Worm (Caenorhabditis elegans) whole organism, late embryonic: Measurements from ENCODE around the gene sdz-27.
A peak's percentile ranks its signal among the peaks of the same experiment; 100 is the strongest.

ENCODE experiments used
- C38D4.7 ChIP-seq: fragments of 200-800 bp; sonication (Bioruptor generic); optimal IDR thresholded peaks from 2 replicates; lab custom pipeline; 2018; ENCODE audit warnings: mild to moderate bottlenecking, missing genetic modification characterization, moderate library complexity, missing compliant biosample characterization
- K02D7.2 ChIP-seq: sonication (generic microtip); optimal IDR thresholded peaks from 2 replicates; lab custom pipeline; 2017; ENCODE audit warnings: mild to moderate bottlenecking, missing genetic modification characterization, missing compliant biosample characterization
- K09A11.1 ChIP-seq: sonication (generic microtip); optimal IDR thresholded peaks from 2 replicates; lab custom pipeline; 2017; ENCODE audit warnings: antibody characterized with exemption, mild to moderate bottlenecking, missing genetic modification characterization, missing compliant biosample characterization; ENCODE audit not compliant: insufficient read depth
- Y22D7AL.16 ChIP-seq: sonication (generic microtip); optimal IDR thresholded peaks from 2 replicates; lab custom pipeline; 2016; ENCODE audit warnings: missing genetic modification characterization, missing compliant biosample characterization
- ceh-14 ChIP-seq: sonication (generic microtip); optimal IDR thresholded peaks from 2 replicates; lab custom pipeline; 2016; ENCODE audit warnings: missing genotype, missing genetic modification characterization, missing compliant biosample characterization
- ceh-2 ChIP-seq: sonication (generic microtip); optimal IDR thresholded peaks from 2 replicates; lab custom pipeline; 2016; ENCODE audit warnings: missing genotype, missing genetic modification characterization, missing compliant biosample characterization
- ceh-22 ChIP-seq: sonication (generic microtip); optimal IDR thresholded peaks from 2 replicates; lab custom pipeline; 2017; ENCODE audit warnings: missing biosample characterization, missing genetic modification characterization
- ceh-24 ChIP-seq: sonication (generic microtip); optimal IDR thresholded peaks from 2 replicates; lab custom pipeline; 2016; ENCODE audit warnings: mild to moderate bottlenecking, missing genetic modification characterization, missing compliant biosample characterization
- ceh-30 ChIP-seq: fragments of 150-350 bp; optimal IDR thresholded peaks from 2 replicates; lab custom pipeline; 2014; ENCODE audit warnings: missing biosample characterization, missing genetic modification characterization
- ceh-45 ChIP-seq: fragments of 200-800 bp; sonication (Bioruptor generic); IDR thresholded peaks from 2 replicates; pipeline ENCODE4 v1.3.6; 2022; ENCODE audit warnings: missing genetic modification reagents, missing genetic modification characterization, missing compliant biosample characterization
- dve-1 ChIP-seq: sonication (generic microtip); optimal IDR thresholded peaks from 2 replicates; lab custom pipeline; 2017; ENCODE audit warnings: antibody characterized with exemption, mild to moderate bottlenecking, missing genetic modification characterization, missing compliant biosample characterization
- elt-2 ChIP-seq: sonication (generic microtip); optimal IDR thresholded peaks from 2 replicates; lab custom pipeline; 2016; ENCODE audit warnings: missing genetic modification reagents, missing genetic modification characterization, missing compliant biosample characterization
- elt-4 ChIP-seq: sonication (generic microtip); optimal IDR thresholded peaks from 2 replicates; lab custom pipeline; 2016; ENCODE audit warnings: missing genetic modification characterization, missing compliant biosample characterization
- fax-1 ChIP-seq: sonication (generic microtip); optimal IDR thresholded peaks from 2 replicates; lab custom pipeline; 2016; ENCODE audit warnings: missing genotype, missing genetic modification characterization, missing compliant biosample characterization
- gmeb-2 ChIP-seq: sonication (generic microtip); optimal IDR thresholded peaks from 2 replicates; lab custom pipeline; 2016; ENCODE audit warnings: missing genetic modification characterization, inconsistent platforms, missing compliant biosample characterization
- hlh-6 ChIP-seq: sonication (generic microtip); optimal IDR thresholded peaks from 2 replicates; lab custom pipeline; 2016; ENCODE audit warnings: missing genotype, missing genetic modification characterization, missing compliant biosample characterization
- lim-6 ChIP-seq: sonication (generic microtip); optimal IDR thresholded peaks from 2 replicates; lab custom pipeline; 2016; ENCODE audit warnings: missing genetic modification characterization, missing compliant biosample characterization
- mec-3 ChIP-seq: sonication (generic microtip); optimal IDR thresholded peaks from 2 replicates; lab custom pipeline; 2016; ENCODE audit warnings: borderline replicate concordance, missing genetic modification characterization, missing compliant biosample characterization
- nfya-1 ChIP-seq: sonication (generic microtip); optimal IDR thresholded peaks from 2 replicates; lab custom pipeline; 2017; ENCODE audit warnings: missing genetic modification characterization, mild to moderate bottlenecking, missing compliant biosample characterization, antibody characterized with exemption, moderate library complexity
- nhr-11 ChIP-seq: fragments of 150-350 bp; optimal IDR thresholded peaks from 2 replicates; lab custom pipeline; 2014; ENCODE audit warnings: missing biosample characterization, missing genetic modification characterization
- nhr-232 ChIP-seq: sonication (generic microtip); optimal IDR thresholded peaks from 2 replicates; lab custom pipeline; 2016; ENCODE audit warnings: missing genetic modification characterization, missing compliant biosample characterization
- npax-4 ChIP-seq: sonication (generic microtip); optimal IDR thresholded peaks from 2 replicates; lab custom pipeline; 2016; ENCODE audit warnings: missing genetic modification characterization, missing compliant biosample characterization
- odd-2 ChIP-seq: sonication (generic microtip); optimal IDR thresholded peaks from 2 replicates; lab custom pipeline; 2017; ENCODE audit warnings: antibody characterized with exemption, mild to moderate bottlenecking, missing genetic modification characterization, missing compliant biosample characterization
- pat-9 ChIP-seq: fragments of 200-800 bp; sonication (Bioruptor generic); optimal IDR thresholded peaks from 2 replicates; lab custom pipeline; 2018; ENCODE audit warnings: mild to moderate bottlenecking, missing genetic modification characterization, moderate library complexity, missing compliant biosample characterization
- pax-1 ChIP-seq: fragments of 150-350 bp; optimal IDR thresholded peaks from 2 replicates; lab custom pipeline; 2014; ENCODE audit warnings: missing biosample characterization, missing genetic modification characterization
- pha-2 ChIP-seq: sonication (generic microtip); optimal IDR thresholded peaks from 2 replicates; lab custom pipeline; 2017; ENCODE audit warnings: mild to moderate bottlenecking, missing genetic modification characterization, missing compliant biosample characterization
- pha-4 ChIP-seq: fragments of 150-350 bp; optimal IDR thresholded peaks from 2 replicates; lab custom pipeline; 2018; ENCODE audit warnings: missing biosample characterization, missing genetic modification reagents, missing genetic modification characterization
- pros-1 ChIP-seq: fragments of 150-350 bp; optimal IDR thresholded peaks from 2 replicates; lab custom pipeline; 2014; ENCODE audit warnings: missing biosample characterization, missing genetic modification reagents, missing genetic modification characterization
- ref-2 ChIP-seq: sonication (generic microtip); optimal IDR thresholded peaks from 2 replicates; lab custom pipeline; 2016; ENCODE audit warnings: missing genetic modification characterization, missing compliant biosample characterization
- rnt-1 ChIP-seq: sonication (generic microtip); optimal IDR thresholded peaks from 2 replicates; lab custom pipeline; 2016; ENCODE audit warnings: missing genetic modification characterization, missing compliant biosample characterization
- sdc-2 ChIP-seq: sonication (generic microtip); optimal IDR thresholded peaks from 2 replicates; lab custom pipeline; 2016; ENCODE audit warnings: missing genotype, missing genetic modification characterization, missing compliant biosample characterization
- sox-2 ChIP-seq: fragments of 200-800 bp; sonication (Bioruptor generic); IDR thresholded peaks from 2 replicates; pipeline ENCODE4 v1.3.6; 2022; ENCODE audit warnings: missing genetic modification reagents, missing genetic modification characterization, missing compliant biosample characterization
- syd-9 ChIP-seq: sonication (generic microtip); optimal IDR thresholded peaks from 2 replicates; lab custom pipeline; 2016; ENCODE audit warnings: mild to moderate bottlenecking, missing genetic modification characterization, moderate library complexity, missing compliant biosample characterization
- tbx-2 ChIP-seq: sonication (generic microtip); optimal IDR thresholded peaks from 2 replicates; lab custom pipeline; 2016; ENCODE audit warnings: missing genetic modification characterization, missing compliant biosample characterization
- unc-3 ChIP-seq, 2 experiments: fragments of 200-800 bp in 1 of 2; sonication (Bioruptor generic) in 1 of 2; sonication (generic microtip) in 1 of 2; conservative IDR thresholded peaks in 1 of 2; optimal IDR thresholded peaks in 1 of 2; 2 replicates each; pipeline versions ENCODE4 v1.3.6 to Lab custom; 2016 to 2022; ENCODE audit warnings: missing compliant biosample characterization in 2 of 2, missing genetic modification characterization in 2 of 2, missing genetic modification reagents in 1 of 2
- unc-55 ChIP-seq: sonication (generic microtip); optimal IDR thresholded peaks from 2 replicates; lab custom pipeline; 2017; ENCODE audit warnings: missing biosample characterization, missing genetic modification reagents, missing genetic modification characterization

The sdz-27 gene

ce11 chrIV:11210781-11211256, 24.0 kb downstream of the sdz-27 start, which contains the start of gene adk-1:
TSS of gene adk-1 (minus strand) at chrIV:11210831.
- no peak for TF ChIP-seq odd-2 (tag; lab: Kevin White, UChicago)
- no peak for TF ChIP-seq gmeb-2
- no peak for TF ChIP-seq tbx-2 (tag; lab: Kevin White, UChicago)
- TF ChIP-seq ceh-22 (tag; lab: Kevin White, UChicago), result no peak
- no peak for TF ChIP-seq pha-2
- no peak for TF ChIP-seq nhr-11 (tag; lab: Kevin White, UChicago)
- no peak for TF ChIP-seq ceh-45 (GFP tag; lab: Robert Waterston, UW)
- TF ChIP-seq elt-4 (tag; lab: Kevin White, UChicago), result no peak
- TF ChIP-seq lim-6 (tag; lab: Kevin White, UChicago), result no peak
- TF ChIP-seq fax-1 (tag; lab: Kevin White, UChicago), result no peak
- TF ChIP-seq nhr-232 (tag; lab: Kevin White, UChicago), result no peak
- no peak for TF ChIP-seq pax-1 (tag; lab: Kevin White, UChicago)
- TF ChIP-seq rnt-1 (tag; lab: Kevin White, UChicago), result no peak
- TF ChIP-seq syd-9 (tag; lab: Kevin White, UChicago), result no peak
- no peak for TF ChIP-seq ceh-14 (tag; lab: Kevin White, UChicago)
- TF ChIP-seq K09A11.1 (tag; lab: Kevin White, UChicago), result no peak
- no peak for TF ChIP-seq sdc-2 (tag; lab: Kevin White, UChicago)
- no peak for TF ChIP-seq ref-2 (tag; lab: Kevin White, UChicago)
- TF ChIP-seq Y22D7AL.16, result no peak

ce11 chrIV:11211547-11211946, 24.7 kb downstream of the sdz-27 start:
- peak; percentile 89 for TF ChIP-seq elt-2 (tag; lab: Kevin White, UChicago)
- TF ChIP-seq K02D7.2 (tag; lab: Kevin White, UChicago), result no peak
- TF ChIP-seq npax-4 (tag; lab: Kevin White, UChicago), result no peak
- no peak for TF ChIP-seq rnt-1 (tag; lab: Kevin White, UChicago)
- no peak for TF ChIP-seq sox-2
- no peak for TF ChIP-seq syd-9 (tag; lab: Kevin White, UChicago)
- no peak for TF ChIP-seq pat-9 (tag; lab: Kevin White, UChicago)
- no peak for TF ChIP-seq unc-3 (GFP tag; conservative IDR thresholded peaks at IDR 0.05; lab: Robert Waterston, UW)
- no peak for TF ChIP-seq unc-3 (tag; optimal IDR thresholded peaks at IDR 0.05; lab: Kevin White, UChicago)

DNA sequence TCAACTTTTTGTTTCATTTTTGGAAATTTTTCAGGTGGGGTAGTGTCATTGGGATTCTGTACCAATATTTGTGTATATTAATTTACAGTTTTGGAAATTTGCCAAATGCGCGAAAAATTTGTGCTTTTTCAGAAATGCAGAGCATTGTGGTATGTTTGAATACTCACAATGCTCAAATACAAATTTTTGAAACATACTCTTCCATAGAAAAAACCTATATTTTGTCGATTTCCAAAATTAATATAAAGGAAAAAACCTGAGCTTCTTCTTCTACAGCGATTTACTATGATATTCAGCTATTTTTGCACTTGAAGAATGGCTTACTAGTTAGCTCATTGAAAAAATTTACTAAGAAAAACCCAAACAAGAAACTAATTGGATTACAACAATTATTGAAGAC, 26.1 kb downstream of the sdz-27 start:
- no peak for TF ChIP-seq C38D4.7 (GFP tag; lab: Kevin White, UChicago)
- no peak for TF ChIP-seq nfya-1 (tag; lab: Kevin White, UChicago)
- TF ChIP-seq sdc-2 (tag; lab: Kevin White, UChicago), result no peak
- no peak for TF ChIP-seq syd-9 (tag; lab: Kevin White, UChicago)

- no peak for TF ChIP-seq ceh-24 (tag; lab: Kevin White, UChicago)
- TF ChIP-seq ceh-2 (tag; lab: Kevin White, UChicago), result no peak
- no peak for TF ChIP-seq hlh-6 (tag; lab: Kevin White, UChicago)
- no peak for TF ChIP-seq dve-1 (tag; lab: Kevin White, UChicago)
- TF ChIP-seq ceh-30, result no peak
- no peak for TF ChIP-seq unc-55 (GFP tag; lab: Kevin White, UChicago)
- TF ChIP-seq K09A11.1 (tag; lab: Kevin White, UChicago), result no peak
- no peak for TF ChIP-seq tbx-2 (tag; lab: Kevin White, UChicago)
- no peak for TF ChIP-seq pha-4
- no peak for TF ChIP-seq mec-3 (tag; lab: Kevin White, UChicago)
- no peak for TF ChIP-seq pax-1 (tag; lab: Kevin White, UChicago)
- no peak for TF ChIP-seq pros-1 (tag; lab: Kevin White, UChicago)
Observed at ce11 chrIV:11218037-11218436, 31.2 kb downstream of the sdz-27 start, which contains the start of gene zip-6. TSS of gene zip-6 (minus strand) at chrIV:11218137.
